Worm (Caenorhabditis elegans) whole organism, young adult: ENCODE results near the gene E01B7.2.

ENCODE experiments used
- B0019.2 ChIP-seq: fragments of 200-800 bp; sonication (Bioruptor generic); conservative IDR thresholded peaks from 2 replicates; pipeline ENCODE4 v1.3.6; 2022; ENCODE audit warnings: missing genetic modification reagents, missing genetic modification characterization, missing compliant biosample characterization
- B0035.1 ChIP-seq: sonication (generic microtip); optimal IDR thresholded peaks from 2 replicates; lab custom pipeline; 2016; ENCODE audit warnings: missing genetic modification characterization, mild to moderate bottlenecking, missing compliant biosample characterization, missing genotype, missing genetic modification reagents
- B0261.1 ChIP-seq: sonication (generic microtip); optimal IDR thresholded peaks from 2 replicates; lab custom pipeline; 2016; ENCODE audit warnings: mild to moderate bottlenecking, missing genetic modification characterization, moderate library complexity, missing compliant biosample characterization
- B0336.3 ChIP-seq: fragments of 200-800 bp; sonication (Bioruptor generic); IDR thresholded peaks from 2 replicates; pipeline ENCODE4 v1.3.6; 2022; ENCODE audit warnings: missing genetic modification characterization, missing compliant biosample characterization
- C06A6.2 ChIP-seq: fragments of 200-800 bp; sonication (Bioruptor generic); conservative IDR thresholded peaks from 2 replicates; pipeline ENCODE4 v1.3.6; 2022; ENCODE audit warnings: missing genetic modification characterization, missing compliant biosample characterization
- F33H1.4 ChIP-seq: fragments of 200-800 bp; sonication (Bioruptor generic); IDR thresholded peaks from 2 replicates; pipeline ENCODE4 v1.3.6; 2022; ENCODE audit warnings: missing genetic modification reagents, missing genetic modification characterization, missing compliant biosample characterization
- F49E8.2 ChIP-seq: sonication (generic microtip); optimal IDR thresholded peaks from 3 replicates; lab custom pipeline; 2017; ENCODE audit warnings: missing genetic modification characterization, mild to moderate bottlenecking, missing compliant biosample characterization, antibody characterized with exemption, moderate library complexity; ENCODE audit not compliant: insufficient read depth
- Y53F4B.3 ChIP-seq: fragments of 200-800 bp; sonication (Bioruptor generic); IDR thresholded peaks from 2 replicates; pipeline ENCODE4 v1.3.6; 2022; ENCODE audit warnings: missing genetic modification reagents, missing genetic modification characterization, missing compliant biosample characterization
- Y53G8AR.9 ChIP-seq: fragments of 200-800 bp; sonication (Bioruptor generic); conservative IDR thresholded peaks from 2 replicates; pipeline ENCODE4 v1.3.6; 2022; ENCODE audit warnings: missing genetic modification reagents, missing genetic modification characterization, missing compliant biosample characterization
- ZK185.1 ChIP-seq: sonication (generic microtip); optimal IDR thresholded peaks from 2 replicates; lab custom pipeline; 2016; ENCODE audit warnings: mild to moderate bottlenecking, missing genetic modification characterization, missing compliant biosample characterization; ENCODE audit not compliant: poor library complexity, severe bottlenecking
- ama-1 ChIP-seq, 3 experiments: fragments of 150-350 bp in 1 of 3; sonication (generic microtip) in 2 of 3; optimal IDR thresholded peaks; 2 replicates each; lab custom pipeline; 2014 to 2018; ENCODE audit warnings: missing biosample characterization in 2 of 3, missing genetic modification characterization in 2 of 3, missing genetic modification reagents in 2 of 3
- attf-5 ChIP-seq: fragments of 200-800 bp; sonication (Bioruptor generic); optimal IDR thresholded peaks from 2 replicates; lab custom pipeline; 2018; ENCODE audit warnings: mild to moderate bottlenecking, missing genetic modification characterization, missing compliant biosample characterization
- bed-1 ChIP-seq: fragments of 200-800 bp; sonication (Bioruptor generic); IDR thresholded peaks from 2 replicates; pipeline ENCODE4 v1.3.6; 2022; ENCODE audit warnings: missing genetic modification reagents, missing genetic modification characterization, missing compliant biosample characterization
- bed-2 ChIP-seq: fragments of 200-800 bp; sonication (Bioruptor generic); IDR thresholded peaks from 2 replicates; pipeline ENCODE4 v1.3.6; 2022; ENCODE audit warnings: missing genetic modification reagents, missing genetic modification characterization, missing compliant biosample characterization
- chd-7 ChIP-seq: sonication (generic microtip); optimal IDR thresholded peaks from 2 replicates; lab custom pipeline; 2016; ENCODE audit warnings: mild to moderate bottlenecking, missing genetic modification characterization, moderate library complexity, missing compliant biosample characterization
- efl-1 ChIP-seq: fragments of 150-350 bp; optimal IDR thresholded peaks from 2 replicates; lab custom pipeline; 2014; ENCODE audit warnings: missing biosample characterization, missing genetic modification reagents, missing genetic modification characterization
- egl-18 ChIP-seq: fragments of 200-800 bp; sonication (Bioruptor generic); IDR thresholded peaks from 2 replicates; pipeline ENCODE4 v1.3.6; 2022; ENCODE audit warnings: missing genetic modification reagents, missing genetic modification characterization, missing compliant biosample characterization
- egrh-3 ChIP-seq: fragments of 200-800 bp; sonication (Bioruptor generic); IDR thresholded peaks from 2 replicates; pipeline ENCODE4 v1.3.6; 2022; ENCODE audit warnings: missing genetic modification reagents, missing genetic modification characterization, missing compliant biosample characterization
- ekl-4 ChIP-seq: fragments of 200-800 bp; sonication (Bioruptor generic); IDR thresholded peaks from 2 replicates; pipeline ENCODE4 v1.3.6; 2022; ENCODE audit warnings: missing genetic modification reagents, missing genetic modification characterization, missing compliant biosample characterization
- ets-4 ChIP-seq: fragments of 200-800 bp; sonication (Bioruptor generic); optimal IDR thresholded peaks from 2 replicates; lab custom pipeline; 2018; ENCODE audit warnings: mild to moderate bottlenecking, missing genetic modification characterization, missing compliant biosample characterization
- gei-17 ChIP-seq: fragments of 200-800 bp; sonication (Bioruptor generic); optimal IDR thresholded peaks from 2 replicates; lab custom pipeline; 2018; ENCODE audit warnings: mild to moderate bottlenecking, missing genetic modification characterization, missing compliant biosample characterization
- him-1 ChIP-seq: sonication (generic microtip); optimal IDR thresholded peaks from 2 replicates; lab custom pipeline; 2016; ENCODE audit warnings: missing genotype, missing genetic modification reagents, missing genetic modification characterization, missing compliant biosample characterization
- hmg-1.2 ChIP-seq: fragments of 200-800 bp; sonication (Bioruptor generic); IDR thresholded peaks from 2 replicates; pipeline ENCODE4 v1.3.6; 2022; ENCODE audit warnings: missing genetic modification reagents, missing genetic modification characterization, missing compliant biosample characterization
- hmg-20 ChIP-seq: fragments of 200-800 bp; sonication (Bioruptor generic); IDR thresholded peaks from 2 replicates; pipeline ENCODE4 v1.3.6; 2022; ENCODE audit warnings: missing genetic modification reagents, missing genetic modification characterization, missing compliant biosample characterization
- lin-40 ChIP-seq: sonication (generic microtip); optimal IDR thresholded peaks from 2 replicates; lab custom pipeline; 2016; ENCODE audit warnings: missing genetic modification characterization, mild to moderate bottlenecking, missing compliant biosample characterization, missing genotype, missing genetic modification reagents
- lir-1 ChIP-seq: fragments of 200-800 bp; sonication (Bioruptor generic); conservative IDR thresholded peaks from 2 replicates; pipeline ENCODE4 v1.3.6; 2022; ENCODE audit warnings: missing genetic modification reagents, missing genetic modification characterization, missing compliant biosample characterization
- madf-3 ChIP-seq: fragments of 200-800 bp; sonication (Bioruptor generic); IDR thresholded peaks from 2 replicates; pipeline ENCODE4 v1.3.6; 2022; ENCODE audit warnings: missing genetic modification reagents, missing genetic modification characterization, missing compliant biosample characterization
- madf-6 ChIP-seq: fragments of 200-800 bp; sonication (Bioruptor generic); IDR thresholded peaks from 2 replicates; pipeline ENCODE4 v1.3.6; 2022; ENCODE audit warnings: missing genetic modification reagents, missing genetic modification characterization, missing compliant biosample characterization
- madf-8 ChIP-seq: fragments of 200-800 bp; sonication (Bioruptor generic); conservative IDR thresholded peaks from 2 replicates; pipeline ENCODE4 v1.3.6; 2022; ENCODE audit warnings: missing genetic modification reagents, missing genetic modification characterization, missing compliant biosample characterization
- mcd-1 ChIP-seq: fragments of 200-800 bp; sonication (Bioruptor generic); IDR thresholded peaks from 2 replicates; pipeline ENCODE4 v1.3.6; 2022; ENCODE audit warnings: missing genetic modification reagents, missing genetic modification characterization, missing compliant biosample characterization
- nhr-120 ChIP-seq: fragments of 200-800 bp; sonication (Bioruptor generic); IDR thresholded peaks from 2 replicates; pipeline ENCODE4 v1.3.6; 2022; ENCODE audit warnings: missing genetic modification characterization, missing compliant biosample characterization
- nhr-27 ChIP-seq: fragments of 200-800 bp; sonication (Bioruptor generic); optimal IDR thresholded peaks from 2 replicates; lab custom pipeline; 2018; ENCODE audit warnings: mild to moderate bottlenecking, missing genetic modification characterization, moderate library complexity, missing compliant biosample characterization
- nhr-90 ChIP-seq: sonication (generic microtip); optimal IDR thresholded peaks from 2 replicates; lab custom pipeline; 2016; ENCODE audit warnings: missing genotype, mild to moderate bottlenecking, missing genetic modification characterization, missing compliant biosample characterization
- pbrm-1 ChIP-seq: fragments of 200-800 bp; sonication (Bioruptor generic); IDR thresholded peaks from 2 replicates; pipeline ENCODE4 v1.3.6; 2022; ENCODE audit warnings: missing genetic modification reagents, missing genetic modification characterization, missing compliant biosample characterization
- pha-4 ChIP-seq: fragments of 150-350 bp; sonication (generic microtip); optimal IDR thresholded peaks from 2 replicates; lab custom pipeline; 2014; ENCODE audit warnings: missing biosample characterization, missing genetic modification reagents, missing genetic modification characterization
- rpc-1 ChIP-seq, 2 experiments: fragments of 150-350 bp in 1 of 2; sonication (generic microtip) in 1 of 2; optimal IDR thresholded peaks; 2 replicates each; lab custom pipeline; 2014 to 2018; ENCODE audit warnings: missing biosample characterization in 1 of 2, missing genetic modification characterization in 1 of 2, missing genetic modification reagents in 1 of 2, missing genotype in 1 of 2
- tbp1 ChIP-seq: fragments of 200-800 bp; sonication (Bioruptor generic); optimal IDR thresholded peaks from 2 replicates; lab custom pipeline; 2018; ENCODE audit warnings: mild to moderate bottlenecking, missing genetic modification characterization, missing compliant biosample characterization
- unc-130 ChIP-seq: sonication (generic microtip); optimal IDR thresholded peaks from 2 replicates; lab custom pipeline; 2016; ENCODE audit warnings: missing genetic modification reagents, missing genetic modification characterization, missing compliant biosample characterization
- zfh-2 ChIP-seq: fragments of 200-800 bp; sonication (Bioruptor generic); conservative IDR thresholded peaks from 2 replicates; pipeline ENCODE4 v1.3.6; 2022; ENCODE audit warnings: missing genetic modification reagents, missing genetic modification characterization, missing compliant biosample characterization
- zim-3 ChIP-seq: sonication (generic microtip); optimal IDR thresholded peaks from 2 replicates; lab custom pipeline; 2017; ENCODE audit warnings: mild to moderate bottlenecking, missing genetic modification characterization, moderate library complexity, missing compliant biosample characterization
- ztf-22 ChIP-seq: fragments of 200-800 bp; sonication (Bioruptor generic); optimal IDR thresholded peaks from 2 replicates; lab custom pipeline; 2018; ENCODE audit warnings: mild to moderate bottlenecking, missing genetic modification characterization, moderate library complexity, missing compliant biosample characterization

The E01B7.2 gene

DNA sequence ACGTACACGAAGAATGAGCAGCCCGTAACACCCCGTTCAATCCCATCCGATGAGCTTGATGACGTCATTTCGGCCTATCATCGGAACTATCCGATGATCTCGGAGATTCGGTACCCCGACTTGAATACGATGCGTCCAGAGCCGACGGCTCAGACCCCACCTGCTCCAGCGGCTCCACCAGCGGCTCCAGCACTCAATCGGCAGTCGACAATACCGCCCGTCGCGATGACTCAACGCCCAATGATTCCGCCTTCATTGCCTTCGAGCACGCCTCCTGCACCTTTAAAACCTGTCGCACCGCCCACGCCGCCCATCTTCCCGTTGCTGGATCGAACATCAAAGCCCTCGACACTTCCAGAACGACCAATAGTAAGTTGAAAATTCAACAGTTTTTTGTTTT is 6.6 kb downstream of the E01B7.2 start:
- no peak for TF ChIP-seq unc-130 (GFP tag; lab: Kevin White, UChicago)
- TF ChIP-seq zfh-2 (GFP tag; lab: Robert Waterston, UW), result peak; percentile 91
- no peak for TF ChIP-seq lir-1 (GFP tag; lab: Robert Waterston, UW)
- TF ChIP-seq nhr-27, result no peak
- TF ChIP-seq egrh-3 (GFP tag; lab: Robert Waterston, UW), result peak; percentile 48; the same call in 1 of the 2 replicates
- TF ChIP-seq ztf-22, result no peak

ce11 chrV:17931795-17932194 is 10.2 kb downstream of the E01B7.2 start:
- TF ChIP-seq pha-4 (tag; lab: Kevin White, UChicago), result no peak
- no peak for TF ChIP-seq egl-18 (GFP tag; lab: Robert Waterston, UW)
- TF ChIP-seq tbp1 (GFP tag; lab: Kevin White, UChicago), result peak; percentile 70
- TF ChIP-seq rpc-1 (optimal IDR thresholded peaks at IDR 0.05; lab: Kevin White, UChicago), result peak; percentile 3
- TF ChIP-seq rpc-1 (tag; optimal IDR thresholded peaks at IDR 0.05; lab: Kevin White, UChicago), result peak; percentile 58
- no peak for TF ChIP-seq zim-3
- no peak for TF ChIP-seq gei-17 (GFP tag; lab: Kevin White, UChicago)
- TF ChIP-seq ets-4 (GFP tag; lab: Kevin White, UChicago), result no peak
- no peak for TF ChIP-seq B0019.2 (GFP tag; lab: Robert Waterston, UW)
- peak; percentile 31 for TF ChIP-seq B0261.1 (tag; lab: Kevin White, UChicago)
- TF ChIP-seq him-1 (tag; lab: Kevin White, UChicago), result peak; percentile 10
- TF ChIP-seq, all 124 proteins: peak for 4

ce11 chrV:17935857-17936256 is 14.3 kb downstream of the E01B7.2 start:
- TF ChIP-seq F33H1.4 (no peak), Y53F4B.3 (no peak), hmg-1.2 (GFP tag; lab: Robert Waterston, UW) (0 out of 2 replicates have a peak, but pooled peaks have one; percentile 16), hmg-20 (GFP tag; lab: Robert Waterston, UW) (no peak), him-1 (tag; lab: Kevin White, UChicago) (peak; percentile 95), bed-2 (GFP tag; lab: Robert Waterston, UW) (no peak), ZK185.1 (no peak), bed-1 (GFP tag; lab: Robert Waterston, UW) (no peak), B0336.3 (peak; percentile 21; the same call in 1 of the 2 replicates), C06A6.2 (no peak), ama-1 (optimal IDR thresholded peaks at IDR 0.05; lab: Kevin White, UChicago) (no peak), ama-1 (GFP tag; optimal IDR thresholded peaks at IDR 0.05; lab: Kevin White, UChicago) (peak in 1 of 2 experiments; percentile 20), unc-130 (GFP tag; lab: Kevin White, UChicago) (no peak), Y53G8AR.9 (GFP tag; lab: Robert Waterston, UW) (0 out of 2 replicates have a peak, but pooled peaks have one; percentile 24), attf-5 (GFP tag; lab: Kevin White, UChicago) (peak; percentile 3), nhr-120 (GFP tag; lab: Robert Waterston, UW) (no peak), ztf-22 (no peak), chd-7 (tag; lab: Kevin White, UChicago) (no peak), nhr-90 (tag; lab: Kevin White, UChicago) (no peak), lin-40 (tag; lab: Kevin White, UChicago) (no peak), B0035.1 (tag; lab: Kevin White, UChicago) (no peak), madf-8 (GFP tag; lab: Robert Waterston, UW) (no peak), F49E8.2 (peak; percentile 2), madf-3 (GFP tag; lab: Robert Waterston, UW) (0 out of 2 replicates have a peak, but pooled peaks have one; percentile 37), efl-1 (GFP tag; lab: Kevin White, UChicago) (no peak), madf-6 (no peak), pbrm-1 (GFP tag; lab: Robert Waterston, UW) (peak; percentile 17; the same call in 1 of the 2 replicates), mcd-1 (GFP tag; lab: Robert Waterston, UW) (peak; percentile 23; the same call in 1 of the 2 replicates), ekl-4 (GFP tag; lab: Robert Waterston, UW) (0 out of 2 replicates have a peak, but pooled peaks have one; percentile 14), rpc-1 (optimal IDR thresholded peaks at IDR 0.05; lab: Kevin White, UChicago) (no peak), rpc-1 (tag; optimal IDR thresholded peaks at IDR 0.05; lab: Kevin White, UChicago) (peak; percentile 39)
